Fruit fly (Drosophila melanogaster) whole organism, embryonic: ENCODE results near the gene CG31792.
A peak's percentile ranks its signal among the peaks of the same experiment; 100 is the strongest.

Source experiments
- Awh ChIP-seq: fragments of 200-800 bp; sonication (Bioruptor generic); IDR thresholded peaks from 2 replicates; pipeline ENCODE4, ENCODE4 v1.3.6; 2022; ENCODE audit warnings: missing biosample characterization, missing genetic modification characterization
- Bdp1 ChIP-seq: fragments of 200-800 bp; sonication (Bioruptor generic); optimal IDR thresholded peaks from 3 replicates; lab custom pipeline; 2016; ENCODE audit warnings: missing biosample characterization, missing genetic modification characterization
- CG1024 ChIP-seq: fragments of 200-800 bp; sonication (Bioruptor generic); IDR thresholded peaks from 2 replicates; pipeline ENCODE4 v1.3.6; 2022; ENCODE audit warnings: missing biosample characterization, missing genetic modification characterization
- CG10366 ChIP-seq: fragments of 200-800 bp; sonication (Bioruptor generic); IDR thresholded peaks from 2 replicates; pipeline ENCODE4 v1.3.6; 2022; ENCODE audit warnings: missing biosample characterization, missing genetic modification characterization
- CG10431 ChIP-seq: fragments of 200-800 bp; sonication (Bioruptor generic); optimal IDR thresholded peaks from 3 replicates; lab custom pipeline; 2018; ENCODE audit warnings: missing biosample characterization, mild to moderate bottlenecking, missing genetic modification characterization
- CG11504 ChIP-seq: fragments of 200-800 bp; sonication (Bioruptor generic); optimal IDR thresholded peaks from 3 replicates; lab custom pipeline; 2019; ENCODE audit warnings: missing biosample characterization, mild to moderate bottlenecking, missing genetic modification characterization, moderate library complexity
- CG13894 ChIP-seq: fragments of 200-800 bp; sonication (Bioruptor generic); optimal IDR thresholded peaks from 3 replicates; lab custom pipeline; 2018; ENCODE audit warnings: missing biosample characterization, mild to moderate bottlenecking, missing genetic modification characterization, moderate library complexity
- CG14441 ChIP-seq: fragments of 200-800 bp; sonication (Bioruptor generic); IDR thresholded peaks from 2 replicates; pipeline ENCODE4 v1.3.6; 2022; ENCODE audit warnings: missing biosample characterization, missing genetic modification characterization
- CG2202 ChIP-seq: fragments of 200-800 bp; sonication (Bioruptor generic); optimal IDR thresholded peaks from 2 replicates; lab custom pipeline; 2018; ENCODE audit warnings: missing biosample characterization, mild to moderate bottlenecking, missing genetic modification characterization
- CG30403 ChIP-seq: fragments of 200-800 bp; sonication (Bioruptor generic); optimal IDR thresholded peaks from 3 replicates; lab custom pipeline; 2016; ENCODE audit warnings: missing biosample characterization, missing genetic modification characterization
- CG3281 ChIP-seq: fragments of 200-800 bp; sonication (Bioruptor generic); optimal IDR thresholded peaks from 3 replicates; lab custom pipeline; 2017; ENCODE audit warnings: missing biosample characterization, mild to moderate bottlenecking, missing genetic modification characterization
- CG3838 ChIP-seq: fragments of 200-800 bp; sonication (Bioruptor generic); optimal IDR thresholded peaks from 3 replicates; lab custom pipeline; 2016; ENCODE audit warnings: missing biosample characterization, missing genetic modification characterization
- CG4282 ChIP-seq: fragments of 200-800 bp; sonication (Bioruptor generic); optimal IDR thresholded peaks from 2 replicates; lab custom pipeline; 2016; ENCODE audit warnings: missing biosample characterization, missing genetic modification characterization
- CG4328 ChIP-seq: fragments of 200-800 bp; sonication (Bioruptor generic); optimal IDR thresholded peaks from 3 replicates; lab custom pipeline; 2017; ENCODE audit warnings: missing biosample characterization, missing genetic modification reagents, missing genetic modification characterization
- CG6765 ChIP-seq: fragments of 200-800 bp; sonication (Bioruptor generic); optimal IDR thresholded peaks from 3 replicates; lab custom pipeline; 2017; ENCODE audit warnings: missing biosample characterization, mild to moderate bottlenecking, missing genetic modification characterization
- CG7745 ChIP-seq: fragments of 200-800 bp; sonication (Bioruptor generic); optimal IDR thresholded peaks from 2 replicates; lab custom pipeline; 2018; ENCODE audit warnings: missing biosample characterization, mild to moderate bottlenecking, missing genetic modification characterization, moderate library complexity
- CHES-1-like ChIP-seq: fragments of 200-800 bp; sonication (Bioruptor generic); optimal IDR thresholded peaks from 2 replicates; lab custom pipeline; 2016; ENCODE audit warnings: missing biosample characterization, missing genetic modification characterization
- E2f2 ChIP-seq: fragments of 200-800 bp; sonication (Bioruptor generic); IDR thresholded peaks from 2 replicates; pipeline ENCODE4 v1.3.6; 2022; ENCODE audit warnings: missing biosample characterization, missing genetic modification characterization
- Fer3 ChIP-seq: fragments of 200-800 bp; sonication (Bioruptor generic); optimal IDR thresholded peaks from 2 replicates; lab custom pipeline; 2018; ENCODE audit warnings: missing biosample characterization, mild to moderate bottlenecking, missing genetic modification characterization, moderate library complexity
- H15 ChIP-seq: fragments of 200-800 bp; sonication (Bioruptor generic); IDR thresholded peaks from 3 replicates; pipeline ENCODE4 v1.3.6; 2022; ENCODE audit warnings: missing biosample characterization, missing genetic modification characterization
- HLH54F ChIP-seq: fragments of 200-800 bp; sonication (Bioruptor generic); optimal IDR thresholded peaks from 3 replicates; lab custom pipeline; 2016; ENCODE audit warnings: missing biosample characterization, missing genetic modification characterization
- Hmx ChIP-seq: fragments of 200-800 bp; sonication (Bioruptor generic); optimal IDR thresholded peaks from 2 replicates; lab custom pipeline; 2016; ENCODE audit warnings: missing biosample characterization, missing genetic modification characterization
- Lim3 ChIP-seq: fragments of 200-800 bp; sonication (Bioruptor generic); IDR thresholded peaks from 2 replicates; pipeline ENCODE4 v1.3.6; 2022; ENCODE audit warnings: missing biosample characterization, missing genetic modification characterization
- Myb ChIP-seq: fragments of 200-800 bp; sonication (Bioruptor generic); optimal IDR thresholded peaks from 2 replicates; lab custom pipeline; 2016; ENCODE audit warnings: missing biosample characterization, missing genetic modification characterization
- NfI ChIP-seq: fragments of 200-800 bp; sonication (Bioruptor generic); optimal IDR thresholded peaks from 3 replicates; lab custom pipeline; 2018; ENCODE audit warnings: missing biosample characterization, mild to moderate bottlenecking, missing genetic modification characterization, moderate library complexity
- Optix ChIP-seq: fragments of 200-800 bp; sonication (Bioruptor generic); IDR thresholded peaks from 3 replicates; pipeline ENCODE4 v1.3.6; 2022; ENCODE audit warnings: missing biosample characterization, missing genetic modification characterization
- Pdp1 ChIP-seq, 2 experiments: fragments of 200-800 bp; sonication (Bioruptor generic); optimal IDR thresholded peaks; 3 replicates each; lab custom pipeline; 2016; ENCODE audit warnings: missing biosample characterization in 2 of 2, missing genetic modification characterization in 2 of 2, mild to moderate bottlenecking in 1 of 2, moderate library complexity in 1 of 2
- Side ChIP-seq: fragments of 200-800 bp; sonication (Bioruptor generic); optimal IDR thresholded peaks from 2 replicates; lab custom pipeline; 2016; ENCODE audit warnings: missing biosample characterization, missing genetic modification characterization
- aop ChIP-seq: fragments of 200-800 bp; sonication (Bioruptor generic); IDR thresholded peaks from 2 replicates; pipeline ENCODE4 v1.3.6; 2022; ENCODE audit warnings: missing biosample characterization, missing genetic modification characterization
- ato ChIP-seq: fragments of 200-800 bp; sonication (Bioruptor generic); IDR thresholded peaks from 2 replicates; pipeline ENCODE4 v1.3.6; 2022; ENCODE audit warnings: missing biosample characterization, missing genetic modification characterization; ENCODE audit not compliant: partially characterized antibody
- cad ChIP-seq: fragments of >200 bp; optimal IDR thresholded peaks from 2 replicates; lab custom pipeline; 2017; ENCODE audit warnings: missing biosample characterization, missing genetic modification characterization
- cg ChIP-seq: fragments of 200-800 bp; sonication (Bioruptor generic); optimal IDR thresholded peaks from 3 replicates; lab custom pipeline; 2019; ENCODE audit warnings: missing biosample characterization, mild to moderate bottlenecking, missing genetic modification characterization, moderate library complexity
- cwo ChIP-seq: fragments of 200-800 bp; sonication (Bioruptor generic); optimal IDR thresholded peaks from 3 replicates; lab custom pipeline; 2017; ENCODE audit warnings: missing biosample characterization, missing genetic modification characterization, mild to moderate bottlenecking, moderate library complexity, missing genetic modification reagents
- eyg ChIP-seq: fragments of 200-800 bp; sonication (Bioruptor generic); optimal IDR thresholded peaks from 3 replicates; lab custom pipeline; 2016; ENCODE audit warnings: missing biosample characterization, missing genetic modification characterization
- fd96Cb ChIP-seq: fragments of 200-800 bp; sonication (Bioruptor generic); optimal IDR thresholded peaks from 2 replicates; lab custom pipeline; 2018; ENCODE audit warnings: missing biosample characterization, mild to moderate bottlenecking, missing genetic modification characterization, moderate library complexity
- gsb-n ChIP-seq: fragments of 200-800 bp; sonication (Bioruptor generic); optimal IDR thresholded peaks from 3 replicates; lab custom pipeline; 2018; ENCODE audit warnings: missing biosample characterization, mild to moderate bottlenecking, missing genetic modification characterization
- h ChIP-seq: fragments of >200 bp; optimal IDR thresholded peaks from 2 replicates; lab custom pipeline; 2017
- ham ChIP-seq: fragments of 200-800 bp; sonication (Bioruptor generic); IDR thresholded peaks from 2 replicates; pipeline ENCODE4 v1.3.6; 2022; ENCODE audit warnings: missing biosample characterization, missing genetic modification characterization
- nom ChIP-seq: fragments of 200-800 bp; sonication (Bioruptor generic); optimal IDR thresholded peaks from 2 replicates; lab custom pipeline; 2017; ENCODE audit warnings: missing biosample characterization, missing genetic modification characterization, mild to moderate bottlenecking, moderate library complexity, missing genetic modification reagents
- pan ChIP-seq, 4 experiments: fragments of >200 bp in 3 of 4; fragments of 200-800 bp in 1 of 4; sonication (Bioruptor generic) in 1 of 4; optimal IDR thresholded peaks in 3 of 4; IDR thresholded peaks in 1 of 4; 2 replicates each; pipeline versions ENCODE4 v1.3.6 to Lab custom; 2017 to 2022; ENCODE audit warnings: missing biosample characterization in 2 of 4, missing genetic modification characterization in 2 of 4, mixed read lengths in 1 of 4
- pita ChIP-seq: fragments of 200-800 bp; sonication (Bioruptor generic); optimal IDR thresholded peaks from 2 replicates; lab custom pipeline; 2017; ENCODE audit warnings: missing biosample characterization, mild to moderate bottlenecking, missing genetic modification characterization
- pnt ChIP-seq: fragments of 200-800 bp; sonication (Bioruptor generic); optimal IDR thresholded peaks from 3 replicates; lab custom pipeline; 2016; ENCODE audit warnings: missing biosample characterization, missing genetic modification characterization
- rib ChIP-seq: fragments of 200-800 bp; sonication (Bioruptor generic); IDR thresholded peaks from 2 replicates; pipeline ENCODE4 v1.3.6; 2022; ENCODE audit warnings: missing biosample characterization, missing genetic modification characterization
- shn ChIP-seq: fragments of 200-800 bp; sonication (Bioruptor generic); optimal IDR thresholded peaks from 3 replicates; lab custom pipeline; 2016; ENCODE audit warnings: missing biosample characterization, missing genetic modification characterization
- slou ChIP-seq: fragments of 200-800 bp; sonication (Bioruptor generic); optimal IDR thresholded peaks from 3 replicates; lab custom pipeline; 2016; ENCODE audit warnings: missing biosample characterization, missing genetic modification characterization
- slp2 ChIP-seq: fragments of 200-800 bp; sonication (Bioruptor generic); optimal IDR thresholded peaks from 2 replicates; lab custom pipeline; 2016; ENCODE audit warnings: missing biosample characterization, missing genetic modification characterization
- ssp ChIP-seq: fragments of 200-800 bp; sonication (Bioruptor generic); IDR thresholded peaks from 2 replicates; pipeline ENCODE4 v1.3.6; 2022; ENCODE audit warnings: missing biosample characterization, missing genetic modification characterization
- stc ChIP-seq: fragments of 200-800 bp; sonication (Bioruptor generic); IDR thresholded peaks from 2 replicates; pipeline ENCODE4 v1.3.6; 2022; ENCODE audit warnings: missing biosample characterization, missing genetic modification characterization
- tin ChIP-seq: fragments of 200-800 bp; sonication (Bioruptor generic); optimal IDR thresholded peaks from 3 replicates; lab custom pipeline; 2016; ENCODE audit warnings: missing biosample characterization, missing genetic modification characterization
- unpg ChIP-seq: fragments of 200-800 bp; sonication (Bioruptor generic); optimal IDR thresholded peaks from 3 replicates; lab custom pipeline; 2018; ENCODE audit warnings: missing biosample characterization, mild to moderate bottlenecking, missing genetic modification characterization, moderate library complexity

Gene CG31792

dm6 chr2L:19026491-19027197 lies 29.4 kb downstream of the CG31792 start (continued):
- no peak for TF ChIP-seq ato (GFP tag; lab: Robert Waterston, UW)
- TF ChIP-seq unpg (GFP tag; lab: Kevin White, UChicago) = peak; percentile 44
- TF ChIP-seq CG1024 = no peak
- peak; percentile 52 for TF ChIP-seq CG6765 (GFP tag; lab: Kevin White, UChicago)
- peak; percentile 48 for TF ChIP-seq CG30403
- peak; percentile 38 for TF ChIP-seq nom (GFP tag; lab: Kevin White, UChicago)
- no peak for TF ChIP-seq CG2202 (tag; lab: Kevin White, UChicago)
- TF ChIP-seq Fer3 (tag; lab: Kevin White, UChicago) = peak; percentile 32
- TF ChIP-seq CG10431 (GFP tag; lab: Kevin White, UChicago) = no peak
- TF ChIP-seq NfI (GFP tag; lab: Kevin White, UChicago) = peak; percentile 65
- TF ChIP-seq Bdp1 (GFP tag; lab: Kevin White, UChicago) = no peak
- peak; percentile 22; the same call in 1 of the 2 replicates for TF ChIP-seq stc (GFP tag; lab: Robert Waterston, UW)
- TF ChIP-seq aop = no peak
- peak; percentile 27 for TF ChIP-seq fd96Cb (tag; lab: Kevin White, UChicago)
- TF ChIP-seq CG11504 (tag; lab: Kevin White, UChicago) = peak; percentile 46
- 0 out of 2 replicates have a peak, but pooled peaks have one; percentile 18 for TF ChIP-seq CG14441 (GFP tag; lab: Robert Waterston, UW)
- no peak for TF ChIP-seq rib
- no peak for TF ChIP-seq h
- no peak for TF ChIP-seq ham (GFP tag; lab: Robert Waterston, UW)
- peak; percentile 68 for TF ChIP-seq cwo (GFP tag; lab: Kevin White, UChicago)
- peak; percentile 11 for TF ChIP-seq eyg (GFP tag; lab: Kevin White, UChicago)
- TF ChIP-seq ssp (GFP tag; lab: Robert Waterston, UW) = no peak
- no peak for TF ChIP-seq pita (GFP tag; lab: Kevin White, UChicago)
- no peak for TF ChIP-seq CHES-1-like
- TF ChIP-seq E2f2 (GFP tag; lab: Robert Waterston, UW) = peak; percentile 35; the same call in 1 of the 2 replicates
- no peak for TF ChIP-seq Side
- peak in 1 of 2 experiments; percentile 8 for TF ChIP-seq Pdp1 (GFP tag; optimal IDR thresholded peaks at IDR 0.05; lab: Kevin White, UChicago)
- no peak for TF ChIP-seq Lim3 (GFP tag; lab: Robert Waterston, UW)
- TF ChIP-seq CG3281 (GFP tag; lab: Kevin White, UChicago) = peak; percentile 75
- TF ChIP-seq Optix = no peak; the same call in 2 of the 3 replicates
- TF ChIP-seq CG3838 = no peak
- TF ChIP-seq Awh (GFP tag; lab: Robert Waterston, UW) = no peak
- no peak for TF ChIP-seq CG4282 (GFP tag; lab: Kevin White, UChicago)
- TF ChIP-seq pnt = no peak
- TF ChIP-seq CG7745 (tag; lab: Kevin White, UChicago) = no peak
- TF ChIP-seq CG13894 (tag; lab: Kevin White, UChicago) = peak; percentile 58
- no peak for TF ChIP-seq H15
- no peak for TF ChIP-seq slou (GFP tag; lab: Kevin White, UChicago)
- peak; percentile 20; the same call in 1 of the 2 replicates for TF ChIP-seq CG10366 (GFP tag; lab: Robert Waterston, UW)
- TF ChIP-seq gsb-n = no peak
- peak; percentile 52 for TF ChIP-seq HLH54F (GFP tag; lab: Kevin White, UChicago)
- no peak for TF ChIP-seq Hmx
- TF ChIP-seq Myb (GFP tag; lab: Kevin White, UChicago) = no peak
- no peak for TF ChIP-seq cad
- TF ChIP-seq CG4328 = peak; percentile 23
- TF ChIP-seq pan (optimal IDR thresholded peaks at IDR 0.05; lab: Kevin White, UChicago) = no peak
- peak in 1 of 2 experiments; percentile 20 for TF ChIP-seq pan (GFP tag; optimal IDR thresholded peaks at IDR 0.05 in 1 of 2, IDR thresholded peaks at IDR 0.05 in 1 of 2)
- TF ChIP-seq cg (GFP tag; lab: Kevin White, UChicago) = peak; percentile 28
- TF ChIP-seq shn (GFP tag; lab: Kevin White, UChicago) = no peak
- TF ChIP-seq tin (GFP tag; lab: Kevin White, UChicago) = no peak
- no peak for TF ChIP-seq slp2 (GFP tag; lab: Kevin White, UChicago)
